Fruit fly (Drosophila melanogaster) whole organism, embryonic: Measurements from ENCODE around the gene gammaTub37C.
A peak's percentile ranks its signal among the peaks of the same experiment; 100 is the strongest.

Source experiments
- ATbp ChIP-seq: fragments of 200-800 bp; sonication (Bioruptor generic); optimal IDR thresholded peaks from 2 replicates; lab custom pipeline; 2017; ENCODE audit warnings: missing biosample characterization, mild to moderate bottlenecking, missing genetic modification characterization, missing genetic modification reagents
- CG10209 ChIP-seq: fragments of 200-800 bp; sonication (Bioruptor generic); optimal IDR thresholded peaks from 3 replicates; lab custom pipeline; 2017; ENCODE audit warnings: missing biosample characterization, mild to moderate bottlenecking, missing genetic modification characterization, missing genetic modification reagents
- CG11398 ChIP-seq: fragments of 200-800 bp; sonication (Bioruptor generic); optimal IDR thresholded peaks from 2 replicates; lab custom pipeline; 2016; ENCODE audit warnings: missing biosample characterization, missing genetic modification characterization
- CG12071 ChIP-seq: fragments of 200-800 bp; sonication (Bioruptor generic); optimal IDR thresholded peaks from 3 replicates; lab custom pipeline; 2018; ENCODE audit warnings: missing biosample characterization, mild to moderate bottlenecking, missing genetic modification characterization
- CG12155 ChIP-seq: fragments of 200-800 bp; sonication (Bioruptor generic); optimal IDR thresholded peaks from 3 replicates; lab custom pipeline; 2016; ENCODE audit warnings: missing biosample characterization, missing genetic modification characterization
- CG1233 ChIP-seq: fragments of 200-800 bp; sonication (Bioruptor generic); optimal IDR thresholded peaks from 4 replicates; lab custom pipeline; 2018; ENCODE audit warnings: missing biosample characterization, mild to moderate bottlenecking, missing genetic modification characterization
- CG13424 ChIP-seq: fragments of 200-800 bp; sonication (Bioruptor generic); optimal IDR thresholded peaks from 2 replicates; lab custom pipeline; 2019; ENCODE audit warnings: missing biosample characterization, mild to moderate bottlenecking, missing genetic modification characterization, moderate library complexity
- CG13775 ChIP-seq: fragments of 200-800 bp; sonication (Bioruptor generic); optimal IDR thresholded peaks from 3 replicates; lab custom pipeline; 2017; ENCODE audit warnings: missing biosample characterization, mild to moderate bottlenecking, missing genetic modification characterization
- CG14050 ChIP-seq: fragments of 200-800 bp; sonication (Bioruptor generic); IDR thresholded peaks from 3 replicates; pipeline ENCODE4 v1.3.6; 2022; ENCODE audit warnings: missing biosample characterization, missing genetic modification characterization
- CG14667 ChIP-seq: fragments of 200-800 bp; sonication (Bioruptor generic); IDR thresholded peaks from 2 replicates; pipeline ENCODE4 v1.3.6; 2022; ENCODE audit warnings: missing biosample characterization, missing genetic modification characterization
- CG15073 ChIP-seq: fragments of 200-800 bp; sonication (Bioruptor generic); optimal IDR thresholded peaks from 2 replicates; lab custom pipeline; 2016; ENCODE audit warnings: missing biosample characterization, missing genetic modification characterization
- CG16813 ChIP-seq: fragments of 200-800 bp; sonication (Bioruptor generic); IDR thresholded peaks from 3 replicates; pipeline ENCODE4 v1.3.6; 2022; ENCODE audit warnings: missing biosample characterization, missing genetic modification characterization; ENCODE audit not compliant: partially characterized antibody
- CG17568 ChIP-seq: fragments of 200-800 bp; sonication (Bioruptor generic); optimal IDR thresholded peaks from 2 replicates; lab custom pipeline; 2018; ENCODE audit warnings: missing biosample characterization, mild to moderate bottlenecking, missing genetic modification characterization, moderate library complexity
- CG18262 ChIP-seq: fragments of 200-800 bp; optimal IDR thresholded peaks from 3 replicates; lab custom pipeline; 2019; ENCODE audit warnings: missing biosample characterization, mild to moderate bottlenecking, missing genetic modification characterization, moderate library complexity
- CG2202 ChIP-seq: fragments of 200-800 bp; sonication (Bioruptor generic); optimal IDR thresholded peaks from 2 replicates; lab custom pipeline; 2018; ENCODE audit warnings: missing biosample characterization, mild to moderate bottlenecking, missing genetic modification characterization
- CG31224 ChIP-seq: fragments of 200-800 bp; sonication (Bioruptor generic); IDR thresholded peaks from 2 replicates; pipeline ENCODE4 v1.3.6; 2022; ENCODE audit warnings: missing biosample characterization, missing genetic modification characterization
- CG32532 ChIP-seq: fragments of 200-800 bp; sonication (Bioruptor generic); IDR thresholded peaks from 2 replicates; pipeline ENCODE4 v1.3.6; 2022; ENCODE audit warnings: missing biosample characterization, missing genetic modification characterization
- CG32767 ChIP-seq: fragments of 200-800 bp; sonication (Bioruptor generic); IDR thresholded peaks from 2 replicates; pipeline ENCODE4 v1.3.6; 2022; ENCODE audit warnings: missing biosample characterization, missing genetic modification characterization
- CG3838 ChIP-seq: fragments of 200-800 bp; sonication (Bioruptor generic); optimal IDR thresholded peaks from 3 replicates; lab custom pipeline; 2016; ENCODE audit warnings: missing biosample characterization, missing genetic modification characterization
- CG4617 ChIP-seq: fragments of 200-800 bp; sonication (Bioruptor generic); optimal IDR thresholded peaks from 3 replicates; lab custom pipeline; 2016; ENCODE audit warnings: missing biosample characterization, missing genetic modification characterization, borderline replicate concordance
- CG5245 ChIP-seq: fragments of 200-800 bp; sonication (Bioruptor generic); optimal IDR thresholded peaks from 3 replicates; lab custom pipeline; 2016; ENCODE audit warnings: missing biosample characterization, missing genetic modification characterization
- CG7963 ChIP-seq: fragments of 200-800 bp; sonication (Bioruptor generic); IDR thresholded peaks from 3 replicates; pipeline ENCODE4 v1.3.6; 2022; ENCODE audit warnings: missing biosample characterization, missing genetic modification characterization; ENCODE audit not compliant: partially characterized antibody
- CG8281 ChIP-seq: fragments of 200-800 bp; sonication (Bioruptor generic); optimal IDR thresholded peaks from 2 replicates; lab custom pipeline; 2018; ENCODE audit warnings: missing biosample characterization, mild to moderate bottlenecking, missing genetic modification characterization, moderate library complexity
- CG9727 ChIP-seq: fragments of 200-800 bp; sonication (Bioruptor generic); optimal IDR thresholded peaks from 3 replicates; lab custom pipeline; 2017; ENCODE audit warnings: missing biosample characterization, mild to moderate bottlenecking, missing genetic modification characterization
- CG9797 ChIP-seq: fragments of 200-800 bp; sonication (Bioruptor generic); optimal IDR thresholded peaks from 3 replicates; lab custom pipeline; 2018; ENCODE audit warnings: missing biosample characterization, mild to moderate bottlenecking, missing genetic modification characterization
- Dbx ChIP-seq: fragments of 200-800 bp; sonication (Bioruptor generic); IDR thresholded peaks from 3 replicates; pipeline ENCODE4 v1.3.6; 2022; ENCODE audit warnings: missing biosample characterization, missing genetic modification characterization
- Doc2 ChIP-seq: fragments of 200-800 bp; sonication (Bioruptor generic); IDR thresholded peaks from 2 replicates; pipeline ENCODE4 v1.3.6; 2022; ENCODE audit warnings: missing biosample characterization, missing genetic modification characterization
- E2f1 ChIP-seq: fragments of 200-800 bp; sonication (Bioruptor generic); IDR thresholded peaks from 2 replicates; pipeline ENCODE4 v1.3.6; 2022; ENCODE audit warnings: missing biosample characterization, missing genetic modification characterization
- Sry-δ ChIP-seq: fragments of 200-800 bp; sonication (Bioruptor generic); optimal IDR thresholded peaks from 2 replicates; lab custom pipeline; 2016; ENCODE audit warnings: missing biosample characterization, missing genetic modification characterization
- ap ChIP-seq: fragments of 200-800 bp; sonication (Bioruptor generic); IDR thresholded peaks from 2 replicates; pipeline ENCODE4 v1.3.6; 2022; ENCODE audit warnings: missing biosample characterization, missing genetic modification characterization
- az2 ChIP-seq: fragments of 200-800 bp; sonication (Bioruptor generic); optimal IDR thresholded peaks from 3 replicates; lab custom pipeline; 2016; ENCODE audit warnings: missing biosample characterization, missing genetic modification characterization
- btn ChIP-seq: fragments of 200-800 bp; sonication (Bioruptor generic); optimal IDR thresholded peaks from 2 replicates; lab custom pipeline; 2016; ENCODE audit warnings: missing biosample characterization, missing genetic modification characterization
- ci ChIP-seq: fragments of 200-800 bp; sonication (Bioruptor generic); IDR thresholded peaks from 3 replicates; pipeline ENCODE4 v1.3.6; 2022; ENCODE audit warnings: missing biosample characterization, missing genetic modification characterization
- crol ChIP-seq: fragments of 200-800 bp; sonication (Bioruptor generic); IDR thresholded peaks from 2 replicates; pipeline ENCODE4 v1.3.6; 2022; ENCODE audit warnings: missing biosample characterization, missing genetic modification characterization
- ftz-f1 ChIP-seq: fragments of 200-800 bp; sonication (Bioruptor generic); optimal IDR thresholded peaks from 2 replicates; lab custom pipeline; 2016; ENCODE audit warnings: missing biosample characterization, missing genetic modification characterization
- gcm2 ChIP-seq: fragments of 200-800 bp; sonication (Bioruptor generic); optimal IDR thresholded peaks from 2 replicates; lab custom pipeline; 2016; ENCODE audit warnings: missing biosample characterization, missing genetic modification characterization
- gem ChIP-seq: fragments of 200-800 bp; sonication (Bioruptor generic); optimal IDR thresholded peaks from 2 replicates; lab custom pipeline; 2019; ENCODE audit warnings: missing biosample characterization, mild to moderate bottlenecking, missing genetic modification characterization, moderate library complexity
- gsb-n ChIP-seq: fragments of 200-800 bp; sonication (Bioruptor generic); optimal IDR thresholded peaks from 3 replicates; lab custom pipeline; 2018; ENCODE audit warnings: missing biosample characterization, mild to moderate bottlenecking, missing genetic modification characterization
- h ChIP-seq: fragments of >200 bp; optimal IDR thresholded peaks from 2 replicates; lab custom pipeline; 2017
- hb ChIP-seq: fragments of 200-800 bp; sonication (Bioruptor generic); IDR thresholded peaks from 3 replicates; pipeline ENCODE4 v1.3.6; 2022; ENCODE audit warnings: missing biosample characterization, missing genetic modification characterization; ENCODE audit not compliant: partially characterized antibody
- insv ChIP-seq, 2 experiments: fragments of 200-800 bp; sonication (Bioruptor generic); optimal IDR thresholded peaks; 3 replicates each; lab custom pipeline; 2016 to 2018; ENCODE audit warnings: missing biosample characterization in 2 of 2, missing genetic modification characterization in 2 of 2
- nmo ChIP-seq: fragments of 200-800 bp; sonication (Bioruptor generic); optimal IDR thresholded peaks from 2 replicates; lab custom pipeline; 2018; ENCODE audit warnings: missing biosample characterization, mild to moderate bottlenecking, missing genetic modification characterization, moderate library complexity
- oc ChIP-seq: fragments of 200-800 bp; sonication (Bioruptor generic); optimal IDR thresholded peaks from 2 replicates; lab custom pipeline; 2018; ENCODE audit warnings: missing biosample characterization, mild to moderate bottlenecking, missing genetic modification characterization, moderate library complexity
- rib ChIP-seq: fragments of 200-800 bp; sonication (Bioruptor generic); IDR thresholded peaks from 2 replicates; pipeline ENCODE4 v1.3.6; 2022; ENCODE audit warnings: missing biosample characterization, missing genetic modification characterization
- row ChIP-seq: fragments of 200-800 bp; sonication (Bioruptor generic); IDR thresholded peaks from 3 replicates; pipeline ENCODE4 v1.3.6; 2022; ENCODE audit warnings: missing biosample characterization, missing genetic modification characterization
- toy ChIP-seq: fragments of 200-800 bp; sonication (Bioruptor generic); IDR thresholded peaks from 2 replicates; pipeline ENCODE4 v1.3.6; 2022; ENCODE audit warnings: missing biosample characterization, missing genetic modification characterization
- twi ChIP-seq: fragments of 200-800 bp; optimal IDR thresholded peaks from 2 replicates; lab custom pipeline; 2019; ENCODE audit warnings: missing biosample characterization, mild to moderate bottlenecking, missing genetic modification characterization, moderate library complexity
- vnd ChIP-seq: fragments of 200-800 bp; sonication (Bioruptor generic); IDR thresholded peaks from 3 replicates; pipeline ENCODE4 v1.3.6; 2022; ENCODE audit warnings: missing biosample characterization, missing genetic modification characterization; ENCODE audit not compliant: partially characterized antibody
- wdn ChIP-seq: fragments of 200-800 bp; sonication (Bioruptor generic); IDR thresholded peaks from 2 replicates; pipeline ENCODE4 v1.3.6; 2022; ENCODE audit warnings: missing biosample characterization, missing genetic modification characterization
- zen2 ChIP-seq: fragments of 200-800 bp; sonication (Bioruptor generic); IDR thresholded peaks from 3 replicates; pipeline ENCODE4 v1.3.6; 2022; ENCODE audit warnings: missing biosample characterization, missing genetic modification characterization; ENCODE audit not compliant: partially characterized antibody
- zf30C ChIP-seq: fragments of 200-800 bp; sonication (Bioruptor generic); optimal IDR thresholded peaks from 3 replicates; lab custom pipeline; 2018; ENCODE audit warnings: missing biosample characterization, mild to moderate bottlenecking, missing genetic modification characterization

gammaTub37C gene

dm6 chr2L:19134814-19135523 lies 50.6 kb downstream of the gammaTub37C start, which contains the start of gene Polr1D (continued):
- no peak for TF ChIP-seq CG5245 (GFP tag; lab: Kevin White, UChicago)
- TF ChIP-seq CG9727 (GFP tag; lab: Kevin White, UChicago), result peak; percentile 38
- TF ChIP-seq crol, result peak; percentile 97
- no peak for TF ChIP-seq gcm2 (GFP tag; lab: Kevin White, UChicago)
- no peak for TF ChIP-seq az2 (GFP tag; lab: Kevin White, UChicago)
- peak; percentile 24 for TF ChIP-seq nmo (GFP tag; lab: Kevin White, UChicago)
- TF ChIP-seq CG13775 (GFP tag; lab: Kevin White, UChicago), result no peak
- TF ChIP-seq CG10209 (GFP tag; lab: Kevin White, UChicago), result no peak
- no peak for TF ChIP-seq Doc2 (GFP tag; lab: Robert Waterston, UW)
- no peak for TF ChIP-seq CG11398 (GFP tag; lab: Kevin White, UChicago)
- TF ChIP-seq ap, result no peak
- TF ChIP-seq CG18262 (tag; lab: Kevin White, UChicago), result peak; percentile 19
- TF ChIP-seq CG16813 (GFP tag; lab: Robert Waterston, UW), result no peak
- peak; percentile 86 for TF ChIP-seq twi (tag; lab: Kevin White, UChicago)
- no peak for TF ChIP-seq ftz-f1 (GFP tag; lab: Kevin White, UChicago)
- TF ChIP-seq vnd, result no peak
- TF ChIP-seq Dbx (GFP tag; lab: Robert Waterston, UW), result no peak
- TF ChIP-seq zf30C (GFP tag; lab: Kevin White, UChicago), result no peak
- TF ChIP-seq CG1233 (GFP tag; lab: Kevin White, UChicago), result no peak
- no peak for TF ChIP-seq CG12155 (GFP tag; lab: Kevin White, UChicago)
- TF ChIP-seq toy (GFP tag; lab: Robert Waterston, UW), result no peak
- no peak for TF ChIP-seq hb (GFP tag; lab: Robert Waterston, UW)
- no peak for TF ChIP-seq Sry-δ
- no peak for TF ChIP-seq CG17568 (GFP tag; lab: Kevin White, UChicago)
- TF ChIP-seq CG32767 (GFP tag; lab: Robert Waterston, UW), result peak; percentile 83
- TF ChIP-seq ATbp (GFP tag; lab: Kevin White, UChicago), result no peak
- no peak for TF ChIP-seq CG3838 (GFP tag; lab: Kevin White, UChicago)
- TF ChIP-seq ci (GFP tag; lab: Robert Waterston, UW), result no peak
- TF ChIP-seq CG14050 (GFP tag; lab: Robert Waterston, UW), result 0 out of 3 replicates have a peak, but pooled peaks have one; percentile 12
- no peak for TF ChIP-seq CG31224 (GFP tag; lab: Robert Waterston, UW)
- TF ChIP-seq CG12071 (GFP tag; lab: Kevin White, UChicago), result no peak
- TF ChIP-seq CG7963 (GFP tag; lab: Robert Waterston, UW), result no peak
- TF ChIP-seq insv (GFP tag; optimal IDR thresholded peaks at IDR 0.05; lab: Kevin White, UChicago), result peak; percentile 55 to 98
- TF ChIP-seq CG13424 (tag; lab: Kevin White, UChicago), result no peak
- TF ChIP-seq CG14667 (GFP tag; lab: Robert Waterston, UW), result no peak
- no peak for TF ChIP-seq CG4617 (GFP tag; lab: Kevin White, UChicago)
- no peak for TF ChIP-seq CG15073 (GFP tag; lab: Kevin White, UChicago)
- TF ChIP-seq gsb-n (tag; lab: Kevin White, UChicago), result peak; percentile 43
- no peak for TF ChIP-seq btn (GFP tag; lab: Kevin White, UChicago)
- no peak for TF ChIP-seq CG9797 (GFP tag; lab: Kevin White, UChicago)
- TF ChIP-seq E2f1, result no peak
- no peak for TF ChIP-seq h (lab: Kevin White, UChicago)
- TF ChIP-seq CG32532 (GFP tag; lab: Robert Waterston, UW), result no peak; the same call in 1 of the 2 replicates
- TF ChIP-seq CG8281 (tag; lab: Kevin White, UChicago), result no peak
- peak; percentile 52 for TF ChIP-seq oc (tag; lab: Kevin White, UChicago)
- TF ChIP-seq wdn (GFP tag; lab: Robert Waterston, UW), result no peak; the same call in 1 of the 2 replicates
- no peak for TF ChIP-seq CG2202 (tag; lab: Kevin White, UChicago)
- peak; percentile 88 for TF ChIP-seq rib (GFP tag; lab: Robert Waterston, UW)
- peak; percentile 48 for TF ChIP-seq gem
- TF ChIP-seq row (GFP tag; lab: Robert Waterston, UW), result peak; percentile 67
- no peak for TF ChIP-seq zen2
